Fruit fly (Drosophila melanogaster): ENCODE measurements around the gene CG31915.
A peak's percentile ranks its signal among the peaks of the same experiment; 100 is the strongest.

The CG31915 gene

DNA sequence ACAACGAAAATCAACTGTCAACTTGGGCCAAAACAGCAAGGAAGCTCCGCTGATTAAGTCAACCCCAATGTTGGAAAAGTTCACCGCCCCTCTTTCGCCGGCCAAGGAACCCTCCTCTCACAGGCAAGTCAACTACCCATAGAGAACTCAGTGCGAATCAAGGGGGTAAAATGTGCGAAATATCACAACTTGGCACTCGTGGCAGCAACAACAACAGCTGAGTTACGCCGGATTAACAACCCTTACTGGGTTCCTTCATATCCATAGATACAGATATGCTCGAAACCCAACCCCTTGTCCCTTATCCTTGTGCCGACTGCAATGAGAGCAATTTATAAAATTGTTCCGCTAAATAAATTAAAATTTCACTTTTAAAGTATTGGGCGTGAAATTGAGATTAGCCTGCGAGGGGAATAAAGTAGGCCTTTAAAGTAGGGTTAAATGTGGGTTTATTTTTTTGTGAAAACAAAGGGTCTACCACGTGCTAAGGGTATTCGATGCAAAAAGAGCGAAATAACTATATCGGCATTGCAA, 38.8 kb upstream of the CG31915 start (continued):
- TF ChIP-seq E2f2 (GFP tag; IDR thresholded peaks at IDR 0.05) (no peak), HLH4C (GFP tag; IDR thresholded peaks at IDR 0.05; ENCODE audit: partially characterized antibody) (no peak), Camta (GFP tag; optimal IDR thresholded peaks at IDR 0.05) (no peak), nerfin-1 (tag; optimal IDR thresholded peaks at IDR 0.05) (peak; percentile 74), CG8281 (tag; optimal IDR thresholded peaks at IDR 0.05) (no peak), Rx (GFP tag; IDR thresholded peaks at IDR 0.05) (no peak), Ets65A (GFP tag) (peak; percentile 34), CG4820 (GFP tag; optimal IDR thresholded peaks at IDR 0.05) (no peak), CG10654 (GFP tag; optimal IDR thresholded peaks at IDR 0.05) (no peak), oc (tag; optimal IDR thresholded peaks at IDR 0.05) (peak; percentile 32), CG3407 (GFP tag; optimal IDR thresholded peaks at IDR 0.05) (no peak), PHDP (tag; optimal IDR thresholded peaks at IDR 0.05) (no peak), odd (GFP tag; optimal IDR thresholded peaks at IDR 0.05) (no peak), sna (GFP tag; IDR thresholded peaks at IDR 0.05; ENCODE audit: partially characterized antibody) (no peak), gsb-n (tag; optimal IDR thresholded peaks at IDR 0.05) (peak; percentile 96), phol (tag; optimal IDR thresholded peaks at IDR 0.05) (no peak), crc (GFP tag; optimal IDR thresholded peaks at IDR 0.05) (no peak), pros (GFP tag; optimal IDR thresholded peaks at IDR 0.05) (peak; percentile 88), CG34224 (GFP tag; IDR thresholded peaks at IDR 0.05; ENCODE audit: partially characterized antibody) (no peak), gro (GFP tag; optimal IDR thresholded peaks at IDR 0.05) (no peak), Kr (GFP tag; optimal IDR thresholded peaks at IDR 0.05) (peak; percentile 31), CG4360 (GFP tag; IDR thresholded peaks at IDR 0.05) (peak; percentile 87), Sry-δ (GFP tag; optimal IDR thresholded peaks at IDR 0.05) (no peak), Elba2 (GFP tag; optimal IDR thresholded peaks at IDR 0.05) (no peak), CG4854 (GFP tag; optimal IDR thresholded peaks at IDR 0.05) (no peak), dimm (GFP tag; IDR thresholded peaks at IDR 0.05) (no peak), bsh (GFP tag; optimal IDR thresholded peaks at IDR 0.05) (no peak), stc (GFP tag; IDR thresholded peaks at IDR 0.05) (no peak), nerfin-2 (GFP tag; IDR thresholded peaks at IDR 0.05; ENCODE audit: partially characterized antibody) (no peak), CG10321 (GFP tag; IDR thresholded peaks at IDR 0.05) (no peak), Jarid2 (GFP tag; optimal IDR thresholded peaks at IDR 0.05) (no peak), Lhr (GFP tag; optimal IDR thresholded peaks at IDR 0.05) (no peak), CG16813 (GFP tag; IDR thresholded peaks at IDR 0.05; ENCODE audit: partially characterized antibody) (no peak), pum (GFP tag; optimal IDR thresholded peaks at IDR 0.05) (no peak), hkb (optimal IDR thresholded peaks at IDR 0.05) (no peak), hkb (GFP tag; IDR thresholded peaks at IDR 0.05) (no peak), hth (optimal IDR thresholded peaks at IDR 0.05) (no peak), CG6791 (GFP tag; IDR thresholded peaks at IDR 0.05; ENCODE audit: partially characterized antibody) (no peak), so (GFP tag; IDR thresholded peaks at IDR 0.05) (no peak), NK7.1 (GFP tag; optimal IDR thresholded peaks at IDR 0.05) (no peak), CG3847 (GFP tag; IDR thresholded peaks at IDR 0.05) (no peak), Hr51 (GFP tag; optimal IDR thresholded peaks at IDR 0.05) (no peak)
